Fruit fly (Drosophila melanogaster): ENCODE measurements around the gene CG1523.

Gene CG1523

dm6 chr3R:28819555-28820305 lies at the start of gene CG1523, which contains the start of gene CG1647:
CG1523 (minus strand) TSS chr3R:28819668.
CG1647 (plus strand) TSS chr3R:28820221.
- TF ChIP-seq noc (tag; optimal IDR thresholded peaks at IDR 0.05) = no peak

dm6 chr3R:28861309-28862157 lies 42.1 kb upstream of the CG1523 start:
- no peak for TF ChIP-seq noc (tag; optimal IDR thresholded peaks at IDR 0.05)

- no peak for TF ChIP-seq noc (tag; optimal IDR thresholded peaks at IDR 0.05)
These were observed 41.1 kb upstream of the CG1523 start for dm6 chr3R:28860582-28860981.

dm6 chr3R:28859058-28859526 lies 39.6 kb upstream of the CG1523 start, which contains the start of gene Inx3:
Inx3 (minus strand) TSS chr3R:28859497.
- TF ChIP-seq noc (tag; optimal IDR thresholded peaks at IDR 0.05) = no peak

dm6 chr3R:28858241-28858647 lies 38.8 kb upstream of the CG1523 start:
- no peak for TF ChIP-seq noc (tag; optimal IDR thresholded peaks at IDR 0.05)

dm6 chr3R:28857287-28858024 lies 38.0 kb upstream of the CG1523 start:
- no peak for TF ChIP-seq noc (tag; optimal IDR thresholded peaks at IDR 0.05)

dm6 chr3R:28856829-28857228 lies 37.4 kb upstream of the CG1523 start:
- TF ChIP-seq noc (tag; optimal IDR thresholded peaks at IDR 0.05) = no peak

- no peak for TF ChIP-seq noc (tag; optimal IDR thresholded peaks at IDR 0.05)
These were observed 36.7 kb upstream of the CG1523 start for dm6 chr3R:28856140-28856539.

dm6 chr3R:28851966-28852377 lies 32.5 kb upstream of the CG1523 start:
- no peak for TF ChIP-seq noc (tag; optimal IDR thresholded peaks at IDR 0.05)

- TF ChIP-seq noc (tag; optimal IDR thresholded peaks at IDR 0.05) = no peak
These were observed 32.1 kb upstream of the CG1523 start for dm6 chr3R:28851530-28851929.

dm6 chr3R:28850662-28851257 lies 31.3 kb upstream of the CG1523 start:
- TF ChIP-seq noc (tag; optimal IDR thresholded peaks at IDR 0.05) = no peak

- TF ChIP-seq noc (tag; optimal IDR thresholded peaks at IDR 0.05) = no peak
These were observed 29.4 kb upstream of the CG1523 start for dm6 chr3R:28848693-28849470.

dm6 chr3R:28847547-28848316 lies 28.3 kb upstream of the CG1523 start:
- no peak for TF ChIP-seq noc (tag; optimal IDR thresholded peaks at IDR 0.05)
